Worm (Caenorhabditis elegans) whole organism, young adult: ENCODE results near the gene Y102A11A.1.

Experiments
- B0019.2 ChIP-seq: fragments of 200-800 bp; sonication (Bioruptor generic); conservative IDR thresholded peaks from 2 replicates; pipeline ENCODE4 v1.3.6; 2022; ENCODE audit warnings: missing genetic modification reagents, missing genetic modification characterization, missing compliant biosample characterization
- B0336.3 ChIP-seq: fragments of 200-800 bp; sonication (Bioruptor generic); IDR thresholded peaks from 2 replicates; pipeline ENCODE4 v1.3.6; 2022; ENCODE audit warnings: missing genetic modification characterization, missing compliant biosample characterization
- D2030.7 ChIP-seq: fragments of 200-800 bp; sonication (Bioruptor generic); IDR thresholded peaks from 2 replicates; pipeline ENCODE4 v1.3.6; 2022; ENCODE audit warnings: missing genetic modification reagents, missing genetic modification characterization, missing compliant biosample characterization
- F22D6.2 ChIP-seq: sonication (generic microtip); optimal IDR thresholded peaks from 2 replicates; lab custom pipeline; 2016; ENCODE audit warnings: mild to moderate bottlenecking, missing genetic modification characterization, missing compliant biosample characterization
- F57A8.1 ChIP-seq: fragments of 200-800 bp; sonication (Bioruptor generic); optimal IDR thresholded peaks from 2 replicates; lab custom pipeline; 2018; ENCODE audit warnings: mild to moderate bottlenecking, missing genetic modification characterization, moderate library complexity, missing compliant biosample characterization
- F57C9.4 ChIP-seq: sonication (generic microtip); optimal IDR thresholded peaks from 2 replicates; lab custom pipeline; 2017; ENCODE audit warnings: mild to moderate bottlenecking, missing genetic modification characterization, missing compliant biosample characterization
- K11D2.4 ChIP-seq: fragments of 200-800 bp; sonication (Bioruptor generic); IDR thresholded peaks from 2 replicates; pipeline ENCODE4 v1.3.6; 2022; ENCODE audit warnings: missing genetic modification reagents, missing genetic modification characterization, missing compliant biosample characterization
- Y95B8A.8 ChIP-seq: fragments of 200-800 bp; sonication (Bioruptor generic); IDR thresholded peaks from 2 replicates; pipeline ENCODE4 v1.3.6; 2022; ENCODE audit warnings: missing genetic modification reagents, missing genetic modification characterization, missing compliant biosample characterization
- akir-1 ChIP-seq: fragments of 200-800 bp; sonication (Bioruptor generic); optimal IDR thresholded peaks from 2 replicates; lab custom pipeline; 2018; ENCODE audit warnings: mild to moderate bottlenecking, missing genetic modification characterization, moderate library complexity, missing compliant biosample characterization
- ama-1 ChIP-seq, 3 experiments: fragments of 150-350 bp in 1 of 3; sonication (generic microtip) in 2 of 3; optimal IDR thresholded peaks; 2 replicates each; lab custom pipeline; 2014 to 2018; ENCODE audit warnings: missing biosample characterization in 2 of 3, missing genetic modification characterization in 2 of 3, missing genetic modification reagents in 2 of 3
- aptf-2 ChIP-seq: fragments of 200-800 bp; sonication (Bioruptor generic); conservative IDR thresholded peaks from 2 replicates; pipeline ENCODE4 v1.3.6; 2022; ENCODE audit warnings: missing genetic modification reagents, missing genetic modification characterization, missing compliant biosample characterization
- atf-7 ChIP-seq: sonication (generic microtip); optimal IDR thresholded peaks from 2 replicates; lab custom pipeline; 2017; ENCODE audit warnings: mild to moderate bottlenecking, missing genetic modification characterization, missing compliant biosample characterization
- attf-3 ChIP-seq: fragments of 200-800 bp; sonication (Bioruptor generic); conservative IDR thresholded peaks from 2 replicates; pipeline ENCODE4 v1.3.6; 2022; ENCODE audit warnings: missing genetic modification reagents, missing genetic modification characterization, missing compliant biosample characterization
- attf-5 ChIP-seq: fragments of 200-800 bp; sonication (Bioruptor generic); optimal IDR thresholded peaks from 2 replicates; lab custom pipeline; 2018; ENCODE audit warnings: mild to moderate bottlenecking, missing genetic modification characterization, missing compliant biosample characterization
- cebp-1 ChIP-seq, 2 experiments: fragments of 200-800 bp in 1 of 2; sonication (Bioruptor generic) in 1 of 2; sonication (generic microtip) in 1 of 2; IDR thresholded peaks in 1 of 2; optimal IDR thresholded peaks in 1 of 2; 2 replicates each; pipeline versions ENCODE4 v1.3.6 to Lab custom; 2017 to 2022; ENCODE audit warnings: missing compliant biosample characterization in 2 of 2, missing genetic modification characterization in 2 of 2, mild to moderate bottlenecking in 1 of 2, missing genetic modification reagents in 1 of 2, moderate library complexity in 1 of 2
- cebp-2 ChIP-seq: fragments of 200-800 bp; sonication (Bioruptor generic); IDR thresholded peaks from 2 replicates; pipeline ENCODE4 v1.3.6; 2022; ENCODE audit warnings: missing genetic modification characterization, missing compliant biosample characterization
- ceh-100 ChIP-seq: fragments of 200-800 bp; sonication (Bioruptor generic); IDR thresholded peaks from 2 replicates; pipeline ENCODE4 v1.3.6; 2022; ENCODE audit warnings: missing genetic modification reagents, missing genetic modification characterization, missing compliant biosample characterization
- ceh-40 ChIP-seq: fragments of 200-800 bp; sonication (Bioruptor generic); IDR thresholded peaks from 2 replicates; pipeline ENCODE4 v1.3.6; 2022; ENCODE audit warnings: missing genetic modification characterization, missing compliant biosample characterization
- ceh-58 ChIP-seq: fragments of 200-800 bp; sonication (Bioruptor generic); IDR thresholded peaks from 2 replicates; pipeline ENCODE4 v1.3.6; 2022; ENCODE audit warnings: missing genetic modification characterization, missing compliant biosample characterization
- ceh-79 ChIP-seq: sonication (generic microtip); optimal IDR thresholded peaks from 2 replicates; lab custom pipeline; 2017; ENCODE audit warnings: mild to moderate bottlenecking, missing genetic modification characterization, missing compliant biosample characterization
- him-1 ChIP-seq: sonication (generic microtip); optimal IDR thresholded peaks from 2 replicates; lab custom pipeline; 2016; ENCODE audit warnings: missing genotype, missing genetic modification reagents, missing genetic modification characterization, missing compliant biosample characterization
- hlh-12 ChIP-seq: sonication (generic microtip); optimal IDR thresholded peaks from 2 replicates; lab custom pipeline; 2016; ENCODE audit warnings: missing genetic modification characterization, missing compliant biosample characterization
- hlh-26 ChIP-seq: fragments of 200-800 bp; sonication (Bioruptor generic); conservative IDR thresholded peaks from 2 replicates; pipeline ENCODE4 v1.3.6; 2022; ENCODE audit warnings: missing genetic modification reagents, missing genetic modification characterization, missing compliant biosample characterization
- hmg-20 ChIP-seq: fragments of 200-800 bp; sonication (Bioruptor generic); IDR thresholded peaks from 2 replicates; pipeline ENCODE4 v1.3.6; 2022; ENCODE audit warnings: missing genetic modification reagents, missing genetic modification characterization, missing compliant biosample characterization
- lin-54 ChIP-seq: fragments of 200-800 bp; sonication (Bioruptor generic); optimal IDR thresholded peaks from 2 replicates; lab custom pipeline; 2018; ENCODE audit warnings: mild to moderate bottlenecking, missing genetic modification characterization, missing compliant biosample characterization
- lsy-27 ChIP-seq: sonication (generic microtip); optimal IDR thresholded peaks from 2 replicates; lab custom pipeline; 2017; ENCODE audit warnings: missing genetic modification characterization, mild to moderate bottlenecking, missing compliant biosample characterization, antibody characterized with exemption, missing genotype, borderline replicate concordance; ENCODE audit not compliant: insufficient read depth
- madf-8 ChIP-seq: fragments of 200-800 bp; sonication (Bioruptor generic); conservative IDR thresholded peaks from 2 replicates; pipeline ENCODE4 v1.3.6; 2022; ENCODE audit warnings: missing genetic modification reagents, missing genetic modification characterization, missing compliant biosample characterization
- mcd-1 ChIP-seq: fragments of 200-800 bp; sonication (Bioruptor generic); IDR thresholded peaks from 2 replicates; pipeline ENCODE4 v1.3.6; 2022; ENCODE audit warnings: missing genetic modification reagents, missing genetic modification characterization, missing compliant biosample characterization
- mxl-1 ChIP-seq: sonication (generic microtip); optimal IDR thresholded peaks from 2 replicates; lab custom pipeline; 2016; ENCODE audit warnings: missing genetic modification characterization, missing compliant biosample characterization
- nfya-1 ChIP-seq: sonication (generic microtip); optimal IDR thresholded peaks from 2 replicates; lab custom pipeline; 2017; ENCODE audit warnings: antibody characterized with exemption, missing compliant biosample characterization, missing genetic modification characterization, borderline replicate concordance; ENCODE audit not compliant: insufficient read depth
- nfya-2 ChIP-seq: fragments of 200-800 bp; sonication (Bioruptor generic); IDR thresholded peaks from 2 replicates; pipeline ENCODE4 v1.3.6; 2022; ENCODE audit warnings: missing genetic modification reagents, missing genetic modification characterization, missing compliant biosample characterization
- nfyb-1 ChIP-seq: fragments of 200-800 bp; sonication (Bioruptor generic); IDR thresholded peaks from 2 replicates; pipeline ENCODE4 v1.3.6; 2022; ENCODE audit warnings: missing genetic modification reagents, missing genetic modification characterization, missing compliant biosample characterization
- nhr-80 ChIP-seq: sonication (generic microtip); optimal IDR thresholded peaks from 2 replicates; lab custom pipeline; 2016; ENCODE audit warnings: missing genetic modification characterization, missing compliant biosample characterization
- rec-8 ChIP-seq, 2 experiments: sonication (generic microtip); optimal IDR thresholded peaks; 2 replicates each; lab custom pipeline; 2016; ENCODE audit warnings: mild to moderate bottlenecking in 2 of 2, missing genetic modification characterization in 2 of 2, missing genetic modification reagents in 2 of 2, missing genotype in 2 of 2, missing biosample characterization in 1 of 2, missing compliant biosample characterization in 1 of 2, moderate library complexity in 1 of 2
- sdz-38 ChIP-seq: sonication (generic microtip); optimal IDR thresholded peaks from 2 replicates; lab custom pipeline; 2016; ENCODE audit warnings: missing genotype, missing genetic modification characterization, missing compliant biosample characterization
- somi-1 ChIP-seq: fragments of 200-800 bp; sonication (Bioruptor generic); optimal IDR thresholded peaks from 2 replicates; lab custom pipeline; 2018; ENCODE audit warnings: mild to moderate bottlenecking, missing genetic modification characterization, missing compliant biosample characterization
- tbp1 ChIP-seq: fragments of 200-800 bp; sonication (Bioruptor generic); optimal IDR thresholded peaks from 2 replicates; lab custom pipeline; 2018; ENCODE audit warnings: mild to moderate bottlenecking, missing genetic modification characterization, missing compliant biosample characterization
- unc-62 ChIP-seq: fragments of 150-350 bp; optimal IDR thresholded peaks from 2 replicates; lab custom pipeline; 2014; ENCODE audit warnings: missing biosample characterization, missing genetic modification reagents, missing genetic modification characterization
- xnd-1 ChIP-seq: sonication (generic microtip); optimal IDR thresholded peaks from 2 replicates; lab custom pipeline; 2016; ENCODE audit warnings: missing genotype, missing genetic modification reagents, missing genetic modification characterization, missing compliant biosample characterization
- zfh-2 ChIP-seq: fragments of 200-800 bp; sonication (Bioruptor generic); conservative IDR thresholded peaks from 2 replicates; pipeline ENCODE4 v1.3.6; 2022; ENCODE audit warnings: missing genetic modification reagents, missing genetic modification characterization, missing compliant biosample characterization
- zim-3 ChIP-seq: sonication (generic microtip); optimal IDR thresholded peaks from 2 replicates; lab custom pipeline; 2017; ENCODE audit warnings: mild to moderate bottlenecking, missing genetic modification characterization, moderate library complexity, missing compliant biosample characterization
- ztf-26 ChIP-seq: sonication (generic microtip); optimal IDR thresholded peaks from 2 replicates; lab custom pipeline; 2017; ENCODE audit warnings: missing genetic modification characterization, missing compliant biosample characterization
- ztf-3 ChIP-seq: fragments of 200-800 bp; sonication (Bioruptor generic); optimal IDR thresholded peaks from 2 replicates; lab custom pipeline; 2018; ENCODE audit warnings: mild to moderate bottlenecking, missing genetic modification characterization, missing compliant biosample characterization
- ztf-6 ChIP-seq: fragments of 200-800 bp; sonication (Bioruptor generic); IDR thresholded peaks from 2 replicates; pipeline ENCODE4 v1.3.6; 2022; ENCODE audit warnings: missing genetic modification reagents, missing genetic modification characterization, missing compliant biosample characterization

The Y102A11A.1 gene

ce11 chrX:2064730-2065129, 13.1 kb downstream of the Y102A11A.1 start, which contains the start of gene F49H12.7:
TSS of gene F49H12.7 (plus strand) at chrX:2065030.
- TF ChIP-seq rec-8 (tag; optimal IDR thresholded peaks at IDR 0.05; lab: Kevin White, UChicago) (no peak), mcd-1 (no peak), lin-54 (no peak), hmg-20 (GFP tag; lab: Robert Waterston, UW) (no peak), nfya-2 (GFP tag; lab: Robert Waterston, UW) (no peak), B0336.3 (GFP tag; lab: Robert Waterston, UW) (no peak), ceh-100 (GFP tag; lab: Robert Waterston, UW) (no peak), him-1 (tag; lab: Kevin White, UChicago) (no peak), hlh-12 (tag; lab: Kevin White, UChicago) (no peak), tbp1 (GFP tag; lab: Kevin White, UChicago) (no peak), madf-8 (GFP tag; lab: Robert Waterston, UW) (no peak), attf-5 (GFP tag; lab: Kevin White, UChicago) (no peak), ztf-6 (GFP tag; lab: Robert Waterston, UW) (no peak), ama-1 (optimal IDR thresholded peaks at IDR 0.05; lab: Kevin White, UChicago) (no peak), ama-1 (GFP tag; optimal IDR thresholded peaks at IDR 0.05; lab: Kevin White, UChicago) (no peak), nfya-1 (no peak), F22D6.2 (tag; lab: Kevin White, UChicago) (no peak), aptf-2 (GFP tag; lab: Robert Waterston, UW) (no peak), F57C9.4 (tag; lab: Kevin White, UChicago) (no peak), ceh-79 (no peak), atf-7 (tag; lab: Kevin White, UChicago) (no peak)
- TF ChIP-seq, all 124 proteins: peak for 0

ce11 chrX:2068294-2068693, 16.7 kb downstream of the Y102A11A.1 start:
- TF ChIP-seq ceh-40 (GFP tag; lab: Robert Waterston, UW): no peak
- TF ChIP-seq cebp-1 (GFP tag; IDR thresholded peaks at IDR 0.05; lab: Robert Waterston, UW): no peak
- peak; percentile 12 for TF ChIP-seq cebp-1 (tag; optimal IDR thresholded peaks at IDR 0.05; lab: Kevin White, UChicago)
- TF ChIP-seq nhr-80 (tag; lab: Kevin White, UChicago): peak; percentile 29

- TF ChIP-seq lsy-27 (tag; lab: Kevin White, UChicago) (no peak), cebp-2 (no peak), hlh-12 (tag; lab: Kevin White, UChicago) (no peak), hlh-26 (no peak), attf-3 (GFP tag; lab: Robert Waterston, UW) (no peak), F57A8.1 (GFP tag; lab: Kevin White, UChicago) (no peak), mcd-1 (no peak), akir-1 (GFP tag; lab: Kevin White, UChicago) (no peak), cebp-1 (GFP tag; IDR thresholded peaks at IDR 0.05; lab: Robert Waterston, UW) (no peak), cebp-1 (tag; optimal IDR thresholded peaks at IDR 0.05; lab: Kevin White, UChicago) (peak; percentile 42), nfyb-1 (GFP tag; lab: Robert Waterston, UW) (no peak), atf-7 (tag; lab: Kevin White, UChicago) (peak; percentile 36), sdz-38 (tag; lab: Kevin White, UChicago) (no peak), D2030.7 (GFP tag; lab: Robert Waterston, UW) (no peak), unc-62 (GFP tag; lab: Kevin White, UChicago) (peak; percentile 32), somi-1 (GFP tag; lab: Kevin White, UChicago) (peak; percentile 29), B0019.2 (GFP tag; lab: Robert Waterston, UW) (no peak), xnd-1 (no peak), Y95B8A.8 (no peak), ztf-26 (peak; percentile 24), ztf-3 (GFP tag; lab: Kevin White, UChicago) (no peak), zfh-2 (GFP tag; lab: Robert Waterston, UW) (no peak), hmg-20 (GFP tag; lab: Robert Waterston, UW) (no peak), zim-3 (no peak), ceh-58 (GFP tag; lab: Robert Waterston, UW) (no peak), attf-5 (GFP tag; lab: Kevin White, UChicago) (no peak), nhr-80 (tag; lab: Kevin White, UChicago) (peak; percentile 75), mxl-1 (tag; lab: Kevin White, UChicago) (no peak), K11D2.4 (GFP tag; lab: Robert Waterston, UW) (peak; percentile 19; the same call in 1 of the 2 replicates)
Observed at ce11 chrX:2070418-2070996, 18.9 kb downstream of the Y102A11A.1 start, which contains the start of gene acl-4. TSS of gene acl-4 (minus strand) at chrX:2070444.
